Worm (Caenorhabditis elegans) whole organism, young adult: Measurements from ENCODE around the gene T14B4.1.
A peak's percentile ranks its signal among the peaks of the same experiment; 100 is the strongest.

Experiments
- F10E7.11 ChIP-seq: sonication (generic microtip); optimal IDR thresholded peaks from 2 replicates; lab custom pipeline; 2017; ENCODE audit warnings: mild to moderate bottlenecking, missing genetic modification characterization, moderate library complexity, missing compliant biosample characterization
- F33H1.4 ChIP-seq: fragments of 200-800 bp; sonication (Bioruptor generic); IDR thresholded peaks from 2 replicates; pipeline ENCODE4 v1.3.6; 2022; ENCODE audit warnings: missing genetic modification reagents, missing genetic modification characterization, missing compliant biosample characterization
- F37B4.10 ChIP-seq: fragments of 200-800 bp; sonication (Bioruptor generic); IDR thresholded peaks from 2 replicates; pipeline ENCODE4 v1.3.6; 2022; ENCODE audit warnings: missing genetic modification characterization, missing compliant biosample characterization
- F39B2.1 ChIP-seq: fragments of 200-800 bp; sonication (Bioruptor generic); IDR thresholded peaks from 2 replicates; pipeline ENCODE4 v1.3.6; 2022; ENCODE audit warnings: missing genetic modification reagents, missing genetic modification characterization, missing compliant biosample characterization
- F49E8.2 ChIP-seq: sonication (generic microtip); optimal IDR thresholded peaks from 3 replicates; lab custom pipeline; 2017; ENCODE audit warnings: missing genetic modification characterization, mild to moderate bottlenecking, missing compliant biosample characterization, antibody characterized with exemption, moderate library complexity; ENCODE audit not compliant: insufficient read depth
- F52B5.7 ChIP-seq: sonication (generic microtip); optimal IDR thresholded peaks from 2 replicates; lab custom pipeline; 2016; ENCODE audit warnings: mild to moderate bottlenecking, missing genetic modification characterization, missing compliant biosample characterization
- F55B11.4 ChIP-seq: sonication (generic microtip); optimal IDR thresholded peaks from 2 replicates; lab custom pipeline; 2016; ENCODE audit warnings: missing compliant biosample characterization, missing genetic modification characterization, borderline replicate concordance; ENCODE audit not compliant: insufficient read depth
- F57A8.1 ChIP-seq: fragments of 200-800 bp; sonication (Bioruptor generic); optimal IDR thresholded peaks from 2 replicates; lab custom pipeline; 2018; ENCODE audit warnings: mild to moderate bottlenecking, missing genetic modification characterization, moderate library complexity, missing compliant biosample characterization
- F57C9.4 ChIP-seq: sonication (generic microtip); optimal IDR thresholded peaks from 2 replicates; lab custom pipeline; 2017; ENCODE audit warnings: mild to moderate bottlenecking, missing genetic modification characterization, missing compliant biosample characterization
- Y53F4B.3 ChIP-seq: fragments of 200-800 bp; sonication (Bioruptor generic); IDR thresholded peaks from 2 replicates; pipeline ENCODE4 v1.3.6; 2022; ENCODE audit warnings: missing genetic modification reagents, missing genetic modification characterization, missing compliant biosample characterization
- Y67H2A.10 ChIP-seq: fragments of 200-800 bp; sonication (Bioruptor generic); conservative IDR thresholded peaks from 2 replicates; pipeline ENCODE4 v1.3.6; 2022; ENCODE audit warnings: missing genetic modification reagents, missing genetic modification characterization, missing compliant biosample characterization
- Y79H2A.3 ChIP-seq: fragments of 200-800 bp; sonication (Bioruptor generic); conservative IDR thresholded peaks from 2 replicates; pipeline ENCODE4 v1.3.6; 2022; ENCODE audit warnings: missing genetic modification reagents, missing genetic modification characterization, missing compliant biosample characterization
- aptf-2 ChIP-seq: fragments of 200-800 bp; sonication (Bioruptor generic); conservative IDR thresholded peaks from 2 replicates; pipeline ENCODE4 v1.3.6; 2022; ENCODE audit warnings: missing genetic modification reagents, missing genetic modification characterization, missing compliant biosample characterization
- athp-1 ChIP-seq: sonication (generic microtip); optimal IDR thresholded peaks from 2 replicates; lab custom pipeline; 2017; ENCODE audit warnings: mild to moderate bottlenecking, missing genetic modification characterization, missing compliant biosample characterization
- attf-3 ChIP-seq: fragments of 200-800 bp; sonication (Bioruptor generic); conservative IDR thresholded peaks from 2 replicates; pipeline ENCODE4 v1.3.6; 2022; ENCODE audit warnings: missing genetic modification reagents, missing genetic modification characterization, missing compliant biosample characterization
- attf-5 ChIP-seq: fragments of 200-800 bp; sonication (Bioruptor generic); optimal IDR thresholded peaks from 2 replicates; lab custom pipeline; 2018; ENCODE audit warnings: mild to moderate bottlenecking, missing genetic modification characterization, missing compliant biosample characterization
- cebp-1 ChIP-seq, 2 experiments: fragments of 200-800 bp in 1 of 2; sonication (Bioruptor generic) in 1 of 2; sonication (generic microtip) in 1 of 2; IDR thresholded peaks in 1 of 2; optimal IDR thresholded peaks in 1 of 2; 2 replicates each; pipeline versions ENCODE4 v1.3.6 to Lab custom; 2017 to 2022; ENCODE audit warnings: missing compliant biosample characterization in 2 of 2, missing genetic modification characterization in 2 of 2, mild to moderate bottlenecking in 1 of 2, missing genetic modification reagents in 1 of 2, moderate library complexity in 1 of 2
- cebp-2 ChIP-seq: fragments of 200-800 bp; sonication (Bioruptor generic); IDR thresholded peaks from 2 replicates; pipeline ENCODE4 v1.3.6; 2022; ENCODE audit warnings: missing genetic modification characterization, missing compliant biosample characterization
- ceh-40 ChIP-seq: fragments of 200-800 bp; sonication (Bioruptor generic); IDR thresholded peaks from 2 replicates; pipeline ENCODE4 v1.3.6; 2022; ENCODE audit warnings: missing genetic modification characterization, missing compliant biosample characterization
- ceh-79 ChIP-seq: sonication (generic microtip); optimal IDR thresholded peaks from 2 replicates; lab custom pipeline; 2017; ENCODE audit warnings: mild to moderate bottlenecking, missing genetic modification characterization, missing compliant biosample characterization
- ceh-91 ChIP-seq: fragments of 200-800 bp; sonication (Bioruptor generic); IDR thresholded peaks from 2 replicates; pipeline ENCODE4 v1.3.6; 2022; ENCODE audit warnings: missing genetic modification reagents, missing genetic modification characterization, missing compliant biosample characterization
- dox-1 ChIP-seq: fragments of 200-800 bp; sonication (Bioruptor generic); IDR thresholded peaks from 2 replicates; pipeline ENCODE4 v1.3.6; 2022; ENCODE audit warnings: missing genetic modification reagents, missing genetic modification characterization, missing compliant biosample characterization
- dpl-1 ChIP-seq: fragments of 150-350 bp; optimal IDR thresholded peaks from 2 replicates; lab custom pipeline; 2014; ENCODE audit warnings: missing biosample characterization, missing genetic modification reagents, missing genetic modification characterization
- ekl-4 ChIP-seq: fragments of 200-800 bp; sonication (Bioruptor generic); IDR thresholded peaks from 2 replicates; pipeline ENCODE4 v1.3.6; 2022; ENCODE audit warnings: missing genetic modification reagents, missing genetic modification characterization, missing compliant biosample characterization
- gei-17 ChIP-seq: fragments of 200-800 bp; sonication (Bioruptor generic); optimal IDR thresholded peaks from 2 replicates; lab custom pipeline; 2018; ENCODE audit warnings: mild to moderate bottlenecking, missing genetic modification characterization, missing compliant biosample characterization
- him-1 ChIP-seq: sonication (generic microtip); optimal IDR thresholded peaks from 2 replicates; lab custom pipeline; 2016; ENCODE audit warnings: missing genotype, missing genetic modification reagents, missing genetic modification characterization, missing compliant biosample characterization
- hrde-1 ChIP-seq: sonication (generic microtip); optimal IDR thresholded peaks from 2 replicates; lab custom pipeline; 2016; ENCODE audit warnings: missing genetic modification characterization, mild to moderate bottlenecking, missing compliant biosample characterization, moderate library complexity, missing genotype, missing genetic modification reagents, borderline replicate concordance
- hsf-1 ChIP-seq: fragments of 200-800 bp; sonication (Bioruptor generic); IDR thresholded peaks from 2 replicates; pipeline ENCODE4 v1.3.6; 2022; ENCODE audit warnings: missing genetic modification reagents, missing genetic modification characterization, missing compliant biosample characterization
- lin-26 ChIP-seq: fragments of 200-800 bp; sonication (Bioruptor generic); IDR thresholded peaks from 2 replicates; pipeline ENCODE4 v1.3.6; 2022; ENCODE audit warnings: missing genetic modification reagents, missing genetic modification characterization, missing compliant biosample characterization
- lin-35 ChIP-seq, 3 experiments: fragments of 150-350 bp in 2 of 3; sonication (generic microtip) in 1 of 3; optimal IDR thresholded peaks; 2 replicates each; lab custom pipeline; 2014 to 2018; ENCODE audit warnings: missing biosample characterization in 3 of 3, missing genetic modification characterization in 3 of 3, missing genetic modification reagents in 3 of 3
- lin-40 ChIP-seq: sonication (generic microtip); optimal IDR thresholded peaks from 2 replicates; lab custom pipeline; 2016; ENCODE audit warnings: missing genetic modification characterization, mild to moderate bottlenecking, missing compliant biosample characterization, missing genotype, missing genetic modification reagents
- lsl-1 ChIP-seq: fragments of 200-800 bp; sonication (Bioruptor generic); optimal IDR thresholded peaks from 2 replicates; lab custom pipeline; 2018; ENCODE audit warnings: mild to moderate bottlenecking, missing genetic modification characterization, moderate library complexity, missing compliant biosample characterization
- lsy-27 ChIP-seq: sonication (generic microtip); optimal IDR thresholded peaks from 2 replicates; lab custom pipeline; 2017; ENCODE audit warnings: missing genetic modification characterization, mild to moderate bottlenecking, missing compliant biosample characterization, antibody characterized with exemption, missing genotype, borderline replicate concordance; ENCODE audit not compliant: insufficient read depth
- pha-4 ChIP-seq: fragments of 150-350 bp; sonication (generic microtip); optimal IDR thresholded peaks from 2 replicates; lab custom pipeline; 2014; ENCODE audit warnings: missing biosample characterization, missing genetic modification reagents, missing genetic modification characterization
- rec-8 ChIP-seq, 2 experiments: sonication (generic microtip); optimal IDR thresholded peaks; 2 replicates each; lab custom pipeline; 2016; ENCODE audit warnings: mild to moderate bottlenecking in 2 of 2, missing genetic modification characterization in 2 of 2, missing genetic modification reagents in 2 of 2, missing genotype in 2 of 2, missing biosample characterization in 1 of 2, missing compliant biosample characterization in 1 of 2, moderate library complexity in 1 of 2
- repo-1 ChIP-seq: sonication (generic microtip); optimal IDR thresholded peaks from 2 replicates; lab custom pipeline; 2017; ENCODE audit warnings: mild to moderate bottlenecking, missing genetic modification characterization, missing compliant biosample characterization
- sea-2 ChIP-seq: fragments of 200-800 bp; sonication (Bioruptor generic); IDR thresholded peaks from 2 replicates; pipeline ENCODE4 v1.3.6; 2022; ENCODE audit warnings: missing genetic modification characterization, missing compliant biosample characterization
- snpc-1.1 ChIP-seq: sonication (generic microtip); optimal IDR thresholded peaks from 2 replicates; lab custom pipeline; 2017; ENCODE audit warnings: missing genetic modification characterization, mild to moderate bottlenecking, missing compliant biosample characterization, antibody characterized with exemption, moderate library complexity, missing genotype, missing genetic modification reagents; ENCODE audit not compliant: insufficient read depth
- snpc-1.3 ChIP-seq: sonication (generic microtip); optimal IDR thresholded peaks from 2 replicates; lab custom pipeline; 2017; ENCODE audit warnings: missing genetic modification characterization, mild to moderate bottlenecking, missing compliant biosample characterization, antibody characterized with exemption, moderate library complexity, missing genotype, missing genetic modification reagents; ENCODE audit not compliant: insufficient read depth
- snpc-4 ChIP-seq, 5 experiments: fragments of 150-350 bp in 1 of 5; sonication (generic microtip) in 4 of 5; optimal IDR thresholded peaks; 2 replicates each; lab custom pipeline; 2014 to 2018; ENCODE audit warnings: missing genetic modification characterization in 5 of 5, missing biosample characterization in 3 of 5, antibody characterized with exemption in 2 of 5, mild to moderate bottlenecking in 2 of 5, missing compliant biosample characterization in 2 of 5, missing genotype in 2 of 5, moderate library complexity in 2 of 5, missing genetic modification reagents in 1 of 5
- tlf-1 ChIP-seq: fragments of 200-800 bp; sonication (Bioruptor generic); optimal IDR thresholded peaks from 2 replicates; lab custom pipeline; 2018; ENCODE audit warnings: mild to moderate bottlenecking, missing genetic modification characterization, missing compliant biosample characterization
- unc-62 ChIP-seq: fragments of 150-350 bp; optimal IDR thresholded peaks from 2 replicates; lab custom pipeline; 2014; ENCODE audit warnings: missing biosample characterization, missing genetic modification reagents, missing genetic modification characterization
- ztf-18 ChIP-seq: sonication (generic microtip); optimal IDR thresholded peaks from 2 replicates; lab custom pipeline; 2016; ENCODE audit warnings: missing genotype, mild to moderate bottlenecking, missing genetic modification characterization, missing compliant biosample characterization
- ztf-28 ChIP-seq: fragments of 200-800 bp; sonication (Bioruptor generic); IDR thresholded peaks from 2 replicates; pipeline ENCODE4 v1.3.6; 2022; ENCODE audit warnings: missing genetic modification reagents, missing genetic modification characterization, missing compliant biosample characterization
- ztf-3 ChIP-seq: fragments of 200-800 bp; sonication (Bioruptor generic); optimal IDR thresholded peaks from 2 replicates; lab custom pipeline; 2018; ENCODE audit warnings: mild to moderate bottlenecking, missing genetic modification characterization, missing compliant biosample characterization
- ztf-6 ChIP-seq: fragments of 200-800 bp; sonication (Bioruptor generic); IDR thresholded peaks from 2 replicates; pipeline ENCODE4 v1.3.6; 2022; ENCODE audit warnings: missing genetic modification reagents, missing genetic modification characterization, missing compliant biosample characterization

The T14B4.1 gene

DNA sequence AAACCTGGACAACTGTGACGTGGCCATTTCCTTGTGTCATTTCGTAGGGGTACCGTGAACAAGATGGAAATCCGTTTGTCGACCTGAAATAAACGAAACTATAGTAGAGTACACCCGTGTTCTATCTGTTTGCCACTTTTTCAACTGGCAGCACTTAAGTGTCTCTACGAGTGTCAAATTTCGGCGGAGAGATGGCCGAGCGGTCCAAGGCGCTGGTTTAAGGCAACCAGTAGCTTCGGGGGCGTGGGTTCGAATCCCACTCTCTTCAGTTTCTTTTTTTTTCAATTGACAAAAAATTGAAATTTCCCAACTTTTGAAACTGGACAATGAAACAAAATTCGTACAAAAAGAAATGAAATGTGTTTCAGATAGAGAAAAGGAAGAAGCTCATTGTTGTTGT, 15.1 kb upstream of the T14B4.1 start (continued):
- TF ChIP-seq lsl-1 (GFP tag; lab: Kevin White, UChicago): no peak
- no peak for TF ChIP-seq ztf-3 (GFP tag; lab: Kevin White, UChicago)
- no peak for TF ChIP-seq snpc-4 (GFP tag; optimal IDR thresholded peaks at IDR 0.05; lab: Kevin White, UChicago)
- no peak for TF ChIP-seq snpc-4 (tag; optimal IDR thresholded peaks at IDR 0.05; lab: Kevin White, UChicago)
- TF ChIP-seq snpc-1.3 (tag; lab: Kevin White, UChicago): no peak
- TF ChIP-seq unc-62 (GFP tag; lab: Kevin White, UChicago): no peak
- TF ChIP-seq lin-26 (GFP tag; lab: Robert Waterston, UW): no peak; the same call in 1 of the 2 replicates
- no peak for TF ChIP-seq Y67H2A.10 (GFP tag; lab: Robert Waterston, UW)
- peak; percentile 38 for TF ChIP-seq ceh-79 (tag; lab: Kevin White, UChicago)
- no peak for TF ChIP-seq rec-8 (tag; optimal IDR thresholded peaks at IDR 0.05; lab: Kevin White, UChicago)
- TF ChIP-seq F37B4.10 (GFP tag; lab: Robert Waterston, UW): no peak
- no peak; the same call in 1 of the 2 replicates for TF ChIP-seq F33H1.4 (GFP tag; lab: Robert Waterston, UW)
- TF ChIP-seq attf-3 (GFP tag; lab: Robert Waterston, UW): 0 out of 2 replicates have a peak, but pooled peaks have one; percentile 30
- TF ChIP-seq ztf-28 (GFP tag; lab: Robert Waterston, UW): peak; percentile 65; the same call in 1 of the 2 replicates
- no peak; the same call in 1 of the 2 replicates for TF ChIP-seq Y53F4B.3
- no peak; the same call in 1 of the 2 replicates for TF ChIP-seq dox-1 (GFP tag; lab: Robert Waterston, UW)
- no peak for TF ChIP-seq cebp-2
- TF ChIP-seq ekl-4: no peak
- TF ChIP-seq Y79H2A.3 (GFP tag; lab: Robert Waterston, UW): no peak
- TF ChIP-seq hsf-1 (GFP tag; lab: Robert Waterston, UW): no peak
- TF ChIP-seq cebp-1 (GFP tag; IDR thresholded peaks at IDR 0.05; lab: Robert Waterston, UW): no peak
- no peak for TF ChIP-seq cebp-1 (tag; optimal IDR thresholded peaks at IDR 0.05; lab: Kevin White, UChicago)
- no peak for TF ChIP-seq lsy-27 (tag; lab: Kevin White, UChicago)
- no peak for TF ChIP-seq F57C9.4
- TF ChIP-seq aptf-2 (GFP tag; lab: Robert Waterston, UW): no peak
- no peak for TF ChIP-seq F39B2.1 (GFP tag; lab: Robert Waterston, UW)
- no peak for TF ChIP-seq sea-2
- TF ChIP-seq ceh-91 (GFP tag; lab: Robert Waterston, UW): no peak
- no peak for TF ChIP-seq lin-40 (tag; lab: Kevin White, UChicago)
- peak; percentile 19 for TF ChIP-seq repo-1
- TF ChIP-seq attf-5 (GFP tag; lab: Kevin White, UChicago): peak; percentile 21
- TF ChIP-seq gei-17: no peak
- no peak for TF ChIP-seq F10E7.11 (tag; lab: Kevin White, UChicago)
- TF ChIP-seq tlf-1: no peak
- no peak for TF ChIP-seq F57A8.1 (GFP tag; lab: Kevin White, UChicago)
- TF ChIP-seq athp-1: no peak
- TF ChIP-seq him-1 (tag; lab: Kevin White, UChicago): peak; percentile 88
- TF ChIP-seq ceh-40 (GFP tag; lab: Robert Waterston, UW): no peak
- TF ChIP-seq F49E8.2 (tag; lab: Kevin White, UChicago): no peak
- TF ChIP-seq F55B11.4 (tag; lab: Kevin White, UChicago): no peak
- no peak for TF ChIP-seq F52B5.7
- TF ChIP-seq lin-35 (GFP tag; optimal IDR thresholded peaks at IDR 0.05; lab: Kevin White, UChicago): no peak
- TF ChIP-seq ztf-6 (GFP tag; lab: Robert Waterston, UW): no peak
- TF ChIP-seq ztf-18 (tag; lab: Kevin White, UChicago): peak; percentile 13
- TF ChIP-seq dpl-1: no peak
- TF ChIP-seq snpc-1.1 (tag; lab: Kevin White, UChicago): peak; percentile 14
- no peak for TF ChIP-seq pha-4 (tag; lab: Kevin White, UChicago)
- no peak for TF ChIP-seq hrde-1 (tag; lab: Kevin White, UChicago)
